Fruit fly (Drosophila melanogaster) whole organism, prepupa: ENCODE data around the gene CG17637.

Experiments used
- Blimp-1 ChIP-seq: fragments of 200-800 bp; sonication (Bioruptor generic); optimal IDR thresholded peaks from 3 replicates; lab custom pipeline; 2017; ENCODE audit warnings: missing biosample characterization, missing genetic modification characterization, mild to moderate bottlenecking, moderate library complexity, missing genetic modification reagents
- CG10631 ChIP-seq: fragments of 200-800 bp; sonication (Bioruptor generic); optimal IDR thresholded peaks from 2 replicates; lab custom pipeline; 2016; ENCODE audit warnings: missing biosample characterization, missing genetic modification characterization
- CG11294 ChIP-seq: fragments of 200-800 bp; sonication (Bioruptor generic); IDR thresholded peaks from 2 replicates; pipeline ENCODE4 v1.3.6; 2022; ENCODE audit warnings: missing biosample characterization, missing genetic modification characterization
- CG11762 ChIP-seq: fragments of 200-800 bp; sonication (Bioruptor generic); optimal IDR thresholded peaks from 3 replicates; lab custom pipeline; 2016; ENCODE audit warnings: missing biosample characterization, missing genetic modification characterization; ENCODE audit not compliant: insufficient read depth
- CG11902 ChIP-seq: fragments of 200-800 bp; sonication (Bioruptor generic); optimal IDR thresholded peaks from 3 replicates; lab custom pipeline; 2016; ENCODE audit warnings: missing biosample characterization, missing genetic modification characterization
- CG1621 ChIP-seq: fragments of 200-800 bp; sonication (Bioruptor generic); optimal IDR thresholded peaks from 3 replicates; lab custom pipeline; 2018; ENCODE audit warnings: missing biosample characterization, mild to moderate bottlenecking, missing genetic modification characterization
- CG16779 ChIP-seq: fragments of 200-800 bp; sonication (Bioruptor generic); optimal IDR thresholded peaks from 3 replicates; lab custom pipeline; 2017; ENCODE audit warnings: missing biosample characterization, mild to moderate bottlenecking, missing genetic modification characterization
- CG32006 ChIP-seq: fragments of 200-800 bp; sonication (Bioruptor generic); optimal IDR thresholded peaks from 3 replicates; lab custom pipeline; 2017; ENCODE audit warnings: missing biosample characterization, mild to moderate bottlenecking, missing genetic modification characterization
- CG34406 ChIP-seq: fragments of 200-800 bp; sonication (Bioruptor generic); optimal IDR thresholded peaks from 3 replicates; lab custom pipeline; 2016; ENCODE audit warnings: missing biosample characterization, missing genetic modification characterization
- CG3919 ChIP-seq: fragments of 200-800 bp; sonication (Bioruptor generic); optimal IDR thresholded peaks from 3 replicates; lab custom pipeline; 2016; ENCODE audit warnings: missing biosample characterization, missing genetic modification characterization
- CG4318 ChIP-seq: fragments of 200-800 bp; sonication (Bioruptor generic); optimal IDR thresholded peaks from 3 replicates; lab custom pipeline; 2017; ENCODE audit warnings: missing biosample characterization, mild to moderate bottlenecking, missing genetic modification characterization
- CG6163 ChIP-seq: fragments of 200-800 bp; sonication (Bioruptor generic); IDR thresholded peaks from 3 replicates; pipeline ENCODE4 v1.3.6; 2022; ENCODE audit warnings: missing biosample characterization, missing genetic modification characterization
- CG6276 ChIP-seq: fragments of 200-800 bp; sonication (Bioruptor generic); optimal IDR thresholded peaks from 2 replicates; lab custom pipeline; 2017; ENCODE audit warnings: missing biosample characterization, mild to moderate bottlenecking, missing genetic modification characterization
- CG6854 ChIP-seq: fragments of 200-800 bp; sonication (Bioruptor generic); optimal IDR thresholded peaks from 2 replicates; lab custom pipeline; 2017; ENCODE audit warnings: missing biosample characterization, mild to moderate bottlenecking, missing genetic modification characterization
- CG8119 ChIP-seq: fragments of 200-800 bp; sonication (Bioruptor generic); IDR thresholded peaks from 3 replicates; pipeline ENCODE4 v1.3.6; 2022; ENCODE audit warnings: missing biosample characterization, missing genetic modification characterization
- CG8632 ChIP-seq: fragments of 200-800 bp; sonication (Bioruptor generic); optimal IDR thresholded peaks from 3 replicates; lab custom pipeline; 2016; ENCODE audit warnings: missing biosample characterization, missing genetic modification characterization
- Eip75B ChIP-seq: fragments of 200-800 bp; sonication (Bioruptor generic); optimal IDR thresholded peaks from 3 replicates; lab custom pipeline; 2016; ENCODE audit warnings: missing biosample characterization, missing genetic modification characterization
- Eip93F ChIP-seq: fragments of 200-800 bp; sonication (Bioruptor generic); optimal IDR thresholded peaks from 2 replicates; lab custom pipeline; 2016; ENCODE audit warnings: missing biosample characterization, mild to moderate bottlenecking, missing genetic modification characterization
- Ets21C ChIP-seq: fragments of 200-800 bp; sonication (Bioruptor generic); optimal IDR thresholded peaks from 3 replicates; lab custom pipeline; 2016; ENCODE audit warnings: missing biosample characterization, missing genetic modification characterization
- Ets96B ChIP-seq: fragments of 200-800 bp; optimal IDR thresholded peaks from 2 replicates; lab custom pipeline; 2019; ENCODE audit warnings: missing biosample characterization, mild to moderate bottlenecking, missing genetic modification characterization, moderate library complexity
- Hr39 ChIP-seq: fragments of 200-800 bp; sonication (Bioruptor generic); optimal IDR thresholded peaks from 2 replicates; lab custom pipeline; 2016; ENCODE audit warnings: missing biosample characterization, missing genetic modification characterization
- Hr4 ChIP-seq: fragments of 200-800 bp; sonication (Bioruptor generic); optimal IDR thresholded peaks from 3 replicates; lab custom pipeline; 2016; ENCODE audit warnings: missing biosample characterization, missing genetic modification characterization
- Lpt ChIP-seq: fragments of 200-800 bp; sonication (Bioruptor generic); optimal IDR thresholded peaks from 3 replicates; lab custom pipeline; 2016; ENCODE audit warnings: missing biosample characterization, missing genetic modification characterization
- Met ChIP-seq: fragments of 200-800 bp; sonication (Bioruptor generic); optimal IDR thresholded peaks from 3 replicates; lab custom pipeline; 2016; ENCODE audit warnings: missing biosample characterization, missing genetic modification characterization
- Smox ChIP-seq: fragments of 200-800 bp; sonication (Bioruptor generic); optimal IDR thresholded peaks from 3 replicates; lab custom pipeline; 2016; ENCODE audit warnings: missing biosample characterization, missing genetic modification characterization
- Sox102F ChIP-seq: fragments of 200-800 bp; sonication (Bioruptor generic); optimal IDR thresholded peaks from 2 replicates; lab custom pipeline; 2016; ENCODE audit warnings: missing biosample characterization, mild to moderate bottlenecking, missing genetic modification characterization
- Sox14 ChIP-seq: fragments of 200-800 bp; sonication (Bioruptor generic); optimal IDR thresholded peaks from 3 replicates; lab custom pipeline; 2016; ENCODE audit warnings: missing biosample characterization, missing genetic modification characterization
- achi ChIP-seq: fragments of 200-800 bp; sonication (Bioruptor generic); optimal IDR thresholded peaks from 3 replicates; lab custom pipeline; 2016; ENCODE audit warnings: missing biosample characterization, missing genetic modification characterization
- acj6 ChIP-seq: fragments of 200-800 bp; sonication (Bioruptor generic); optimal IDR thresholded peaks from 3 replicates; lab custom pipeline; 2016; ENCODE audit warnings: missing biosample characterization, missing genetic modification characterization
- dac ChIP-seq: fragments of 200-800 bp; sonication (Bioruptor generic); optimal IDR thresholded peaks from 2 replicates; lab custom pipeline; 2017; ENCODE audit warnings: missing biosample characterization, mild to moderate bottlenecking, missing genetic modification characterization
- dsx ChIP-seq: fragments of 200-800 bp; optimal IDR thresholded peaks from 3 replicates; lab custom pipeline; 2019; ENCODE audit warnings: missing biosample characterization, mild to moderate bottlenecking, missing genetic modification characterization, moderate library complexity; ENCODE audit not compliant: poor library complexity, severe bottlenecking
- eg ChIP-seq: fragments of 200-800 bp; sonication (Bioruptor generic); IDR thresholded peaks from 3 replicates; pipeline ENCODE4 v1.3.6; 2022; ENCODE audit warnings: missing biosample characterization, missing genetic modification characterization
- esn ChIP-seq: fragments of 200-800 bp; sonication (Bioruptor generic); optimal IDR thresholded peaks from 2 replicates; lab custom pipeline; 2016; ENCODE audit warnings: missing biosample characterization, mild to moderate bottlenecking, missing genetic modification characterization, moderate library complexity
- fd59A ChIP-seq: fragments of 200-800 bp; sonication (Bioruptor generic); optimal IDR thresholded peaks from 2 replicates; lab custom pipeline; 2017; ENCODE audit warnings: missing biosample characterization, mild to moderate bottlenecking, missing genetic modification characterization, missing genetic modification reagents
- fd85E ChIP-seq: fragments of 200-800 bp; sonication (Bioruptor generic); optimal IDR thresholded peaks from 3 replicates; lab custom pipeline; 2016; ENCODE audit warnings: missing biosample characterization, missing genetic modification characterization
- fkh ChIP-seq: fragments of 200-800 bp; sonication (Bioruptor generic); optimal IDR thresholded peaks from 3 replicates; lab custom pipeline; 2017; ENCODE audit warnings: missing biosample characterization, mild to moderate bottlenecking, missing genetic modification characterization, moderate library complexity
- lz ChIP-seq: fragments of 200-800 bp; sonication (Bioruptor generic); optimal IDR thresholded peaks from 3 replicates; lab custom pipeline; 2016; ENCODE audit warnings: missing biosample characterization, missing genetic modification characterization
- net ChIP-seq: fragments of 200-800 bp; sonication (Bioruptor generic); optimal IDR thresholded peaks from 3 replicates; lab custom pipeline; 2016; ENCODE audit warnings: missing biosample characterization, missing genetic modification characterization
- pdm3 ChIP-seq: fragments of 200-800 bp; sonication (Bioruptor generic); optimal IDR thresholded peaks from 3 replicates; lab custom pipeline; 2016; ENCODE audit warnings: missing biosample characterization, missing genetic modification characterization
- spab ChIP-seq: fragments of 200-800 bp; sonication (Bioruptor generic); optimal IDR thresholded peaks from 2 replicates; lab custom pipeline; 2017; ENCODE audit warnings: missing biosample characterization, mild to moderate bottlenecking, missing genetic modification characterization, missing genetic modification reagents
- svp ChIP-seq: fragments of 200-800 bp; sonication (Bioruptor generic); peaks from one replicate; lab custom pipeline; 2016; ENCODE audit warnings: missing biosample characterization, missing genetic modification characterization
- topi ChIP-seq: fragments of 200-800 bp; sonication (Bioruptor generic); optimal IDR thresholded peaks from 3 replicates; lab custom pipeline; 2016; ENCODE audit warnings: missing biosample characterization, missing genetic modification characterization
- vri ChIP-seq: fragments of 200-800 bp; sonication (Bioruptor generic); optimal IDR thresholded peaks from 3 replicates; lab custom pipeline; 2016; ENCODE audit warnings: missing biosample characterization, mild to moderate bottlenecking, missing genetic modification characterization

The CG17637 gene

dm6 chr3L:20516519-20517178 is 12.7 kb downstream of the CG17637 start (continued):
- peak; percentile 39 for TF ChIP-seq Smox
- no peak for TF ChIP-seq Sox102F (GFP tag; lab: Kevin White, UChicago)
- TF ChIP-seq CG32006 (GFP tag; lab: Kevin White, UChicago): peak; percentile 50
- no peak for TF ChIP-seq dac
- TF ChIP-seq Lpt (GFP tag; lab: Kevin White, UChicago): no peak
- no peak for TF ChIP-seq CG11294 (GFP tag; lab: Robert Waterston, UW)
- TF ChIP-seq acj6 (GFP tag; lab: Kevin White, UChicago): peak; percentile 38
- TF ChIP-seq net (GFP tag; lab: Kevin White, UChicago): no peak
- TF ChIP-seq CG11762: no peak
- peak; percentile 16 for TF ChIP-seq CG8632 (GFP tag; lab: Kevin White, UChicago)
- TF ChIP-seq CG1621: no peak
- TF ChIP-seq fkh (GFP tag; lab: Kevin White, UChicago): peak; percentile 97
- no peak for TF ChIP-seq CG3919 (GFP tag; lab: Kevin White, UChicago)
- TF ChIP-seq Ets96B (tag; lab: Kevin White, UChicago): peak; percentile 57
- TF ChIP-seq CG34406: peak; percentile 60
- no peak for TF ChIP-seq fd59A (GFP tag; lab: Kevin White, UChicago)
- peak; percentile 35 for TF ChIP-seq CG10631
- peak; percentile 15 for TF ChIP-seq topi (GFP tag; lab: Kevin White, UChicago)
- TF ChIP-seq Hr4 (GFP tag; lab: Kevin White, UChicago): peak; percentile 26
- TF ChIP-seq fd85E (GFP tag; lab: Kevin White, UChicago): no peak
- peak; percentile 12 for TF ChIP-seq CG6854 (GFP tag; lab: Kevin White, UChicago)
- no peak for TF ChIP-seq CG11902 (GFP tag; lab: Kevin White, UChicago)
- TF ChIP-seq CG16779 (tag; lab: Kevin White, UChicago): no peak
- TF ChIP-seq eg (GFP tag; lab: Robert Waterston, UW): peak; percentile 54; the same call in 2 of the 3 replicates
- peak; percentile 19 for TF ChIP-seq lz (GFP tag; lab: Kevin White, UChicago)
- TF ChIP-seq achi (GFP tag; lab: Kevin White, UChicago): no peak
- peak; percentile 2 for TF ChIP-seq Met (GFP tag; lab: Kevin White, UChicago)
- no peak for TF ChIP-seq Ets21C (GFP tag; lab: Kevin White, UChicago)
- no peak for TF ChIP-seq Blimp-1 (GFP tag; lab: Kevin White, UChicago)
- peak; percentile 44 for TF ChIP-seq pdm3 (GFP tag; lab: Kevin White, UChicago)
- no peak for TF ChIP-seq dsx
- TF ChIP-seq CG6276 (GFP tag; lab: Kevin White, UChicago): peak; percentile 57
- no peak for TF ChIP-seq Hr39
- TF ChIP-seq esn (GFP tag; lab: Kevin White, UChicago): peak; percentile 57
- TF ChIP-seq vri (GFP tag; lab: Kevin White, UChicago): peak; percentile 29

- no peak for TF ChIP-seq fd59A (GFP tag; lab: Kevin White, UChicago)
- peak; percentile 72 for TF ChIP-seq Eip93F
- no peak for TF ChIP-seq spab (GFP tag; lab: Kevin White, UChicago)
- no peak for TF ChIP-seq CG16779 (tag; lab: Kevin White, UChicago)
- peak; percentile 23 for TF ChIP-seq net (GFP tag; lab: Kevin White, UChicago)
- no peak for TF ChIP-seq CG4318 (GFP tag; lab: Kevin White, UChicago)
- TF ChIP-seq svp: peak; percentile 94
- TF ChIP-seq esn (GFP tag; lab: Kevin White, UChicago): no peak
- TF ChIP-seq Blimp-1 (GFP tag; lab: Kevin White, UChicago): no peak
- TF ChIP-seq CG8119: 0 out of 3 replicates have a peak, but pooled peaks have one; percentile 9
- peak; percentile 60; the same call in 1 of the 3 replicates for TF ChIP-seq CG6163 (GFP tag; lab: Robert Waterston, UW)
- TF ChIP-seq pdm3 (GFP tag; lab: Kevin White, UChicago): no peak
- no peak for TF ChIP-seq CG11294 (GFP tag; lab: Robert Waterston, UW)
- peak; percentile 33 for TF ChIP-seq CG10631
- no peak for TF ChIP-seq Ets96B (tag; lab: Kevin White, UChicago)
- TF ChIP-seq CG11762: no peak
- no peak for TF ChIP-seq achi (GFP tag; lab: Kevin White, UChicago)
- TF ChIP-seq dac: no peak
- peak; percentile 49 for TF ChIP-seq Eip75B (GFP tag; lab: Kevin White, UChicago)
- peak; percentile 64 for TF ChIP-seq vri (GFP tag; lab: Kevin White, UChicago)
- TF ChIP-seq Sox14 (GFP tag; lab: Kevin White, UChicago): peak; percentile 93
Observed at dm6 chr3L:20517179-20517834, 13.3 kb downstream of the CG17637 start.
